Worm (Caenorhabditis elegans) whole organism, L2 larva: Measurements from ENCODE around the gene Y43F8B.9.

Source experiments
- C34F6.9 ChIP-seq: fragments of 150-350 bp; optimal IDR thresholded peaks from 2 replicates; lab custom pipeline; 2014; ENCODE audit warnings: missing biosample characterization, missing genetic modification characterization
- F13H6.1 ChIP-seq: sonication (generic microtip); optimal IDR thresholded peaks from 2 replicates; lab custom pipeline; 2016; ENCODE audit warnings: missing genetic modification characterization, missing compliant biosample characterization
- Y55F3AM.14 ChIP-seq: fragments of 200-800 bp; sonication (Bioruptor generic); optimal IDR thresholded peaks from 2 replicates; lab custom pipeline; 2018; ENCODE audit warnings: mild to moderate bottlenecking, missing genetic modification characterization, missing compliant biosample characterization
- ZK546.5 ChIP-seq: sonication (generic microtip); optimal IDR thresholded peaks from 2 replicates; lab custom pipeline; 2017; ENCODE audit warnings: missing biosample characterization, missing genetic modification characterization
- alr-1 ChIP-seq: fragments of 150-350 bp; optimal IDR thresholded peaks from 2 replicates; lab custom pipeline; 2014; ENCODE audit warnings: missing biosample characterization, missing genetic modification characterization
- ama-1 ChIP-seq: fragments of 150-350 bp; optimal IDR thresholded peaks from 2 replicates; lab custom pipeline; 2018; ENCODE audit warnings: inconsistent platforms
- blmp-1 ChIP-seq: sonication (generic microtip); optimal IDR thresholded peaks from 2 replicates; lab custom pipeline; 2017; ENCODE audit warnings: missing genetic modification characterization, mild to moderate bottlenecking, missing compliant biosample characterization, antibody characterized with exemption, moderate library complexity; ENCODE audit not compliant: insufficient read depth
- ceh-16 ChIP-seq: fragments of 150-350 bp; optimal IDR thresholded peaks from 2 replicates; lab custom pipeline; 2014; ENCODE audit warnings: missing biosample characterization, missing genetic modification characterization
- crh-2 ChIP-seq: sonication (generic microtip); optimal IDR thresholded peaks from 2 replicates; lab custom pipeline; 2017; ENCODE audit warnings: missing biosample characterization, missing genetic modification characterization
- egl-27 ChIP-seq: sonication (generic microtip); optimal IDR thresholded peaks from 3 replicates; lab custom pipeline; 2017; ENCODE audit warnings: missing biosample characterization, missing genetic modification reagents, missing genetic modification characterization
- elt-1 ChIP-seq: fragments of 150-350 bp; optimal IDR thresholded peaks from 2 replicates; lab custom pipeline; 2014; ENCODE audit warnings: missing biosample characterization, missing genetic modification characterization
- elt-3 ChIP-seq: sonication (generic microtip); optimal IDR thresholded peaks from 2 replicates; lab custom pipeline; 2017; ENCODE audit warnings: missing biosample characterization, missing genetic modification characterization
- gmeb-1 ChIP-seq: fragments of 150-350 bp; optimal IDR thresholded peaks from 2 replicates; lab custom pipeline; 2014; ENCODE audit warnings: missing biosample characterization, missing genetic modification characterization
- lin-11 ChIP-seq: fragments of 150-350 bp; sonication (generic microtip); optimal IDR thresholded peaks from 2 replicates; lab custom pipeline; 2014; ENCODE audit warnings: missing biosample characterization, missing genetic modification characterization, inconsistent platforms, mixed read lengths
- lin-13 ChIP-seq: fragments of 150-350 bp; optimal IDR thresholded peaks from 2 replicates; lab custom pipeline; 2014; ENCODE audit warnings: missing biosample characterization, missing genetic modification reagents, missing genetic modification characterization
- lin-39 ChIP-seq: fragments of 150-350 bp; optimal IDR thresholded peaks from 2 replicates; lab custom pipeline; 2014; ENCODE audit warnings: missing biosample characterization, missing genetic modification reagents, missing genetic modification characterization
- lsy-2 ChIP-seq, 2 experiments: fragments of 150-350 bp in 1 of 2; sonication (generic microtip) in 1 of 2; optimal IDR thresholded peaks; 2 replicates each; lab custom pipeline; 2014 to 2017; ENCODE audit warnings: missing biosample characterization in 2 of 2, missing genetic modification characterization in 2 of 2
- nhr-10 ChIP-seq: sonication (generic microtip); optimal IDR thresholded peaks from 2 replicates; lab custom pipeline; 2017; ENCODE audit warnings: missing biosample characterization, missing genetic modification characterization
- nhr-11 ChIP-seq: fragments of 150-350 bp; optimal IDR thresholded peaks from 2 replicates; lab custom pipeline; 2014; ENCODE audit warnings: missing biosample characterization, missing genetic modification characterization
- nhr-12 ChIP-seq: fragments of 150-350 bp; optimal IDR thresholded peaks from 2 replicates; lab custom pipeline; 2014; ENCODE audit warnings: missing biosample characterization, missing genetic modification characterization
- nhr-129 ChIP-seq: fragments of 150-350 bp; optimal IDR thresholded peaks from 2 replicates; lab custom pipeline; 2014; ENCODE audit warnings: missing biosample characterization, missing genetic modification characterization
- nhr-237 ChIP-seq: fragments of 150-350 bp; optimal IDR thresholded peaks from 2 replicates; lab custom pipeline; 2014; ENCODE audit warnings: missing biosample characterization, missing genetic modification characterization
- nhr-25 ChIP-seq: fragments of 150-350 bp; sonication (generic microtip); optimal IDR thresholded peaks from 3 replicates; lab custom pipeline; 2014; ENCODE audit warnings: missing biosample characterization, missing genetic modification characterization
- nhr-6 ChIP-seq: fragments of 150-350 bp; optimal IDR thresholded peaks from 2 replicates; lab custom pipeline; 2014; ENCODE audit warnings: missing biosample characterization, missing genetic modification characterization
- nhr-77 ChIP-seq: fragments of 150-350 bp; optimal IDR thresholded peaks from 2 replicates; lab custom pipeline; 2014; ENCODE audit warnings: missing biosample characterization, missing genetic modification characterization
- peb-1 ChIP-seq: fragments of 150-350 bp; optimal IDR thresholded peaks from 2 replicates; lab custom pipeline; 2014; ENCODE audit warnings: missing biosample characterization, missing genetic modification characterization
- sem-4 ChIP-seq: fragments of 150-350 bp; optimal IDR thresholded peaks from 2 replicates; lab custom pipeline; 2014; ENCODE audit warnings: missing biosample characterization, missing genetic modification reagents, missing genetic modification characterization
- sma-3 ChIP-seq: sonication (generic microtip); optimal IDR thresholded peaks from 2 replicates; lab custom pipeline; 2016; ENCODE audit warnings: missing genetic modification reagents, missing genetic modification characterization, missing compliant biosample characterization
- sma-9 ChIP-seq, 2 experiments: fragments of 150-350 bp in 1 of 2; sonication (generic microtip) in 1 of 2; optimal IDR thresholded peaks; 2 replicates each; lab custom pipeline; 2014 to 2016; ENCODE audit warnings: missing genetic modification characterization in 2 of 2, mild to moderate bottlenecking in 1 of 2, missing biosample characterization in 1 of 2, missing compliant biosample characterization in 1 of 2, missing genetic modification reagents in 1 of 2, moderate library complexity in 1 of 2
- snpc-4 ChIP-seq: fragments of 150-350 bp; optimal IDR thresholded peaks from 2 replicates; lab custom pipeline; 2014; ENCODE audit warnings: missing biosample characterization, missing genetic modification characterization
- unc-39 ChIP-seq: fragments of 150-350 bp; optimal IDR thresholded peaks from 2 replicates; lab custom pipeline; 2014; ENCODE audit warnings: missing biosample characterization, missing genetic modification characterization
- zag-1 ChIP-seq: fragments of 150-350 bp; optimal IDR thresholded peaks from 2 replicates; lab custom pipeline; 2014; ENCODE audit warnings: missing biosample characterization, missing genetic modification characterization
- ztf-11 ChIP-seq: sonication (generic microtip); optimal IDR thresholded peaks from 2 replicates; lab custom pipeline; 2017; ENCODE audit warnings: missing biosample characterization, missing genetic modification characterization
- ztf-4 ChIP-seq: fragments of 150-350 bp; optimal IDR thresholded peaks from 2 replicates; lab custom pipeline; 2014; ENCODE audit warnings: missing biosample characterization, missing genetic modification characterization

Y43F8B.9 gene

ce11 chrV:19473842-19474514 lies 4.0 kb upstream of the Y43F8B.9 start, which contains the start of gene Y43F8B.10:
Y43F8B.10 (plus strand) TSS chrV:19474464.
- TF ChIP-seq ztf-4, result no peak
- TF ChIP-seq, all 48 proteins: peak for 0

- TF ChIP-seq egl-27, result no peak
- TF ChIP-seq zag-1, result no peak
- no peak for TF ChIP-seq Y55F3AM.14 (GFP tag; lab: Kevin White, UChicago)
- no peak for TF ChIP-seq nhr-77 (tag; lab: Kevin White, UChicago)
- TF ChIP-seq nhr-6 (tag; lab: Kevin White, UChicago), result no peak
- no peak for TF ChIP-seq alr-1 (tag; lab: Kevin White, UChicago)
- TF ChIP-seq lin-39, result no peak
- TF ChIP-seq crh-2 (tag; lab: Kevin White, UChicago), result no peak
- TF ChIP-seq nhr-12, result no peak
- TF ChIP-seq nhr-11 (tag; lab: Kevin White, UChicago), result no peak
- TF ChIP-seq F13H6.1 (tag; lab: Kevin White, UChicago), result no peak
- no peak for TF ChIP-seq ceh-16 (tag; lab: Kevin White, UChicago)
- TF ChIP-seq ztf-4, result no peak
These were observed 650 bp upstream of the Y43F8B.9 start for ce11 chrV:19477302-19477701.

- no peak for TF ChIP-seq nhr-10
- no peak for TF ChIP-seq egl-27
- no peak for TF ChIP-seq elt-1
- TF ChIP-seq blmp-1 (tag; lab: Kevin White, UChicago), result no peak
- TF ChIP-seq zag-1, result no peak
- no peak for TF ChIP-seq snpc-4 (tag; lab: Kevin White, UChicago)
- no peak for TF ChIP-seq ama-1
- no peak for TF ChIP-seq C34F6.9 (tag; lab: Kevin White, UChicago)
- no peak for TF ChIP-seq peb-1 (tag; lab: Kevin White, UChicago)
- TF ChIP-seq ZK546.5 (tag; lab: Kevin White, UChicago), result no peak
- no peak for TF ChIP-seq nhr-25 (tag; lab: Kevin White, UChicago)
- no peak for TF ChIP-seq gmeb-1 (tag; lab: Kevin White, UChicago)
- TF ChIP-seq lin-13 (GFP tag; lab: Kevin White, UChicago), result no peak
- no peak for TF ChIP-seq ceh-16 (tag; lab: Kevin White, UChicago)
These were observed 4.6 kb downstream of the Y43F8B.9 start, which contains the start of gene Y43F8B.22 for ce11 chrV:19482535-19482934. Y43F8B.22 (plus strand) TSS chrV:19482835.

- TF ChIP-seq nhr-129 (tag; lab: Kevin White, UChicago) (no peak), ztf-11 (tag; lab: Kevin White, UChicago) (no peak), nhr-237 (tag; lab: Kevin White, UChicago) (no peak), lin-39 (no peak), snpc-4 (tag; lab: Kevin White, UChicago) (no peak), elt-1 (no peak), alr-1 (tag; lab: Kevin White, UChicago) (no peak), gmeb-1 (tag; lab: Kevin White, UChicago) (no peak), nhr-11 (tag; lab: Kevin White, UChicago) (no peak), F13H6.1 (tag; lab: Kevin White, UChicago) (no peak), lsy-2 (tag; optimal IDR thresholded peaks at IDR 0.05; lab: Kevin White, UChicago) (no peak), sma-3 (GFP tag; lab: Kevin White, UChicago) (no peak), ama-1 (no peak), lin-11 (tag; lab: Kevin White, UChicago) (no peak), elt-3 (no peak), sem-4 (tag; lab: Kevin White, UChicago) (no peak), sma-9 (GFP tag; optimal IDR thresholded peaks at IDR 0.05; lab: Kevin White, UChicago) (no peak), sma-9 (tag; optimal IDR thresholded peaks at IDR 0.05; lab: Kevin White, UChicago) (no peak), crh-2 (tag; lab: Kevin White, UChicago) (no peak)
These were observed 6.6 kb downstream of the Y43F8B.9 start, which contains the start of gene Y43F8B.17 for ce11 chrV:19484507-19484906. Y43F8B.17 (plus strand) TSS chrV:19484721.

ce11 chrV:19485261-19485660 lies 7.3 kb downstream of the Y43F8B.9 start, which contains the start of gene Y43F8B.28:
Y43F8B.28 (plus strand) TSS chrV:19485319.
- no peak for TF ChIP-seq unc-39 (tag; lab: Kevin White, UChicago)
